Fruit fly (Drosophila melanogaster) whole organism, embryonic: Measurements from ENCODE around the gene Neurl4.

ENCODE experiments used
- Aef1 ChIP-seq: fragments of 200-800 bp; sonication (Bioruptor generic); IDR thresholded peaks from 3 replicates; pipeline ENCODE4 v1.3.6; 2022; ENCODE audit warnings: missing biosample characterization, missing genetic modification characterization
- BtbVII ChIP-seq: fragments of 200-800 bp; sonication (Bioruptor generic); optimal IDR thresholded peaks from 3 replicates; lab custom pipeline; 2017; ENCODE audit warnings: missing biosample characterization, mild to moderate bottlenecking, missing genetic modification characterization
- CG1024 ChIP-seq: fragments of 200-800 bp; sonication (Bioruptor generic); IDR thresholded peaks from 2 replicates; pipeline ENCODE4 v1.3.6; 2022; ENCODE audit warnings: missing biosample characterization, missing genetic modification characterization
- CG10462 ChIP-seq: fragments of 200-800 bp; sonication (Bioruptor generic); optimal IDR thresholded peaks from 2 replicates; lab custom pipeline; 2016; ENCODE audit warnings: missing biosample characterization, missing genetic modification characterization
- CG10543 ChIP-seq: fragments of 200-800 bp; sonication (Bioruptor generic); optimal IDR thresholded peaks from 3 replicates; lab custom pipeline; 2017; ENCODE audit warnings: missing biosample characterization, mild to moderate bottlenecking, missing genetic modification characterization, moderate library complexity
- CG13424 ChIP-seq: fragments of 200-800 bp; sonication (Bioruptor generic); optimal IDR thresholded peaks from 2 replicates; lab custom pipeline; 2019; ENCODE audit warnings: missing biosample characterization, mild to moderate bottlenecking, missing genetic modification characterization, moderate library complexity
- CG14050 ChIP-seq: fragments of 200-800 bp; sonication (Bioruptor generic); IDR thresholded peaks from 3 replicates; pipeline ENCODE4 v1.3.6; 2022; ENCODE audit warnings: missing biosample characterization, missing genetic modification characterization
- CG14860 ChIP-seq: fragments of 200-800 bp; sonication (Bioruptor generic); IDR thresholded peaks from 3 replicates; pipeline ENCODE4 v1.3.6; 2022; ENCODE audit warnings: missing biosample characterization, missing genetic modification characterization; ENCODE audit not compliant: partially characterized antibody
- CG15073 ChIP-seq: fragments of 200-800 bp; sonication (Bioruptor generic); optimal IDR thresholded peaks from 2 replicates; lab custom pipeline; 2016; ENCODE audit warnings: missing biosample characterization, missing genetic modification characterization
- CG18476 ChIP-seq: fragments of 200-800 bp; sonication (Bioruptor generic); optimal IDR thresholded peaks from 2 replicates; lab custom pipeline; 2016; ENCODE audit warnings: missing biosample characterization, mild to moderate bottlenecking, missing genetic modification characterization
- CG2116 ChIP-seq: fragments of 200-800 bp; sonication (Bioruptor generic); optimal IDR thresholded peaks from 3 replicates; lab custom pipeline; 2018; ENCODE audit warnings: missing biosample characterization, mild to moderate bottlenecking, missing genetic modification characterization
- CG2202 ChIP-seq: fragments of 200-800 bp; sonication (Bioruptor generic); optimal IDR thresholded peaks from 2 replicates; lab custom pipeline; 2018; ENCODE audit warnings: missing biosample characterization, mild to moderate bottlenecking, missing genetic modification characterization
- CG2712 ChIP-seq: fragments of 200-800 bp; optimal IDR thresholded peaks from 3 replicates; lab custom pipeline; 2019; ENCODE audit warnings: missing biosample characterization, mild to moderate bottlenecking, missing genetic modification characterization, moderate library complexity
- CG2889 ChIP-seq: fragments of 200-800 bp; sonication (Bioruptor generic); IDR thresholded peaks from 3 replicates; pipeline ENCODE4 v1.3.6; 2022; ENCODE audit warnings: missing biosample characterization, missing genetic modification characterization
- CG30403 ChIP-seq: fragments of 200-800 bp; sonication (Bioruptor generic); optimal IDR thresholded peaks from 3 replicates; lab custom pipeline; 2016; ENCODE audit warnings: missing biosample characterization, missing genetic modification characterization
- CG3163 ChIP-seq: fragments of 200-800 bp; sonication (Bioruptor generic); optimal IDR thresholded peaks from 3 replicates; lab custom pipeline; 2016; ENCODE audit warnings: missing biosample characterization, missing genetic modification characterization
- CG3281 ChIP-seq: fragments of 200-800 bp; sonication (Bioruptor generic); optimal IDR thresholded peaks from 3 replicates; lab custom pipeline; 2017; ENCODE audit warnings: missing biosample characterization, mild to moderate bottlenecking, missing genetic modification characterization
- CG3847 ChIP-seq: fragments of 200-800 bp; sonication (Bioruptor generic); IDR thresholded peaks from 2 replicates; pipeline ENCODE4 v1.3.6; 2022; ENCODE audit warnings: missing biosample characterization, missing genetic modification characterization
- CG9727 ChIP-seq: fragments of 200-800 bp; sonication (Bioruptor generic); optimal IDR thresholded peaks from 3 replicates; lab custom pipeline; 2017; ENCODE audit warnings: missing biosample characterization, mild to moderate bottlenecking, missing genetic modification characterization
- D19A ChIP-seq: fragments of 200-800 bp; optimal IDR thresholded peaks from 3 replicates; lab custom pipeline; 2019; ENCODE audit warnings: missing biosample characterization, mild to moderate bottlenecking, missing genetic modification characterization, moderate library complexity
- Drgx ChIP-seq: fragments of 200-800 bp; sonication (Bioruptor generic); IDR thresholded peaks from 2 replicates; pipeline ENCODE4 v1.3.6; 2022; ENCODE audit warnings: missing biosample characterization, missing genetic modification characterization
- HHEX ChIP-seq: fragments of 200-800 bp; sonication (Bioruptor generic); optimal IDR thresholded peaks from 3 replicates; lab custom pipeline; 2017; ENCODE audit warnings: missing biosample characterization, mild to moderate bottlenecking, missing genetic modification characterization, missing genetic modification reagents
- Hr3 ChIP-seq: fragments of 200-800 bp; sonication (Bioruptor generic); optimal IDR thresholded peaks from 3 replicates; lab custom pipeline; 2016; ENCODE audit warnings: missing biosample characterization, missing genetic modification characterization
- Hr51 ChIP-seq, 2 experiments: fragments of 200-800 bp; sonication (Bioruptor generic); optimal IDR thresholded peaks; 2 replicates in 1 of 2; 3 replicates in 1 of 2; lab custom pipeline; 2016 to 2018; ENCODE audit warnings: missing biosample characterization in 2 of 2, missing genetic modification characterization in 2 of 2, mild to moderate bottlenecking in 1 of 2, moderate library complexity in 1 of 2
- NK7.1 ChIP-seq: fragments of 200-800 bp; sonication (Bioruptor generic); optimal IDR thresholded peaks from 3 replicates; lab custom pipeline; 2016; ENCODE audit warnings: missing biosample characterization, missing genetic modification characterization
- Ptx1 ChIP-seq: fragments of 200-800 bp; sonication (Bioruptor generic); IDR thresholded peaks from 2 replicates; pipeline ENCODE4 v1.3.6; 2022; ENCODE audit warnings: missing biosample characterization, missing genetic modification characterization
- Rfx ChIP-seq: fragments of 200-800 bp; sonication (Bioruptor generic); IDR thresholded peaks from 2 replicates; pipeline ENCODE4 v1.3.6; 2022; ENCODE audit warnings: missing biosample characterization, missing genetic modification characterization
- Spps ChIP-seq: fragments of 200-800 bp; sonication (Bioruptor generic); optimal IDR thresholded peaks from 2 replicates; lab custom pipeline; 2018; ENCODE audit warnings: missing biosample characterization, mild to moderate bottlenecking, missing genetic modification characterization
- amos ChIP-seq: fragments of 200-800 bp; sonication (Bioruptor generic); IDR thresholded peaks from 2 replicates; pipeline ENCODE4 v1.3.6; 2022; ENCODE audit warnings: missing biosample characterization, missing genetic modification characterization; ENCODE audit not compliant: partially characterized antibody
- az2 ChIP-seq: fragments of 200-800 bp; sonication (Bioruptor generic); optimal IDR thresholded peaks from 3 replicates; lab custom pipeline; 2016; ENCODE audit warnings: missing biosample characterization, missing genetic modification characterization
- bowl ChIP-seq: fragments of 200-800 bp; sonication (Bioruptor generic); IDR thresholded peaks from 2 replicates; pipeline ENCODE4 v1.3.6; 2022; ENCODE audit warnings: missing biosample characterization, missing genetic modification characterization
- dati ChIP-seq: fragments of 200-800 bp; sonication (Bioruptor generic); IDR thresholded peaks from 2 replicates; pipeline ENCODE4 v1.3.6; 2022; ENCODE audit warnings: missing biosample characterization, missing genetic modification characterization
- disco-r ChIP-seq: fragments of 200-800 bp; sonication (Bioruptor generic); optimal IDR thresholded peaks from 2 replicates; lab custom pipeline; 2016; ENCODE audit warnings: missing biosample characterization, missing genetic modification characterization
- emc ChIP-seq: fragments of 200-800 bp; sonication (Bioruptor generic); optimal IDR thresholded peaks from 2 replicates; lab custom pipeline; 2016; ENCODE audit warnings: missing biosample characterization, missing genetic modification characterization
- ewg ChIP-seq: fragments of 200-800 bp; sonication (Bioruptor generic); optimal IDR thresholded peaks from 3 replicates; lab custom pipeline; 2017; ENCODE audit warnings: mild to moderate bottlenecking, missing biosample characterization, missing genetic modification reagents, missing genetic modification characterization
- fru ChIP-seq: fragments of >200 bp; optimal IDR thresholded peaks from 2 replicates; lab custom pipeline; 2017
- gsb-n ChIP-seq: fragments of 200-800 bp; sonication (Bioruptor generic); optimal IDR thresholded peaks from 3 replicates; lab custom pipeline; 2018; ENCODE audit warnings: missing biosample characterization, mild to moderate bottlenecking, missing genetic modification characterization
- gt ChIP-seq: fragments of 200-800 bp; sonication (Bioruptor generic); IDR thresholded peaks from 2 replicates; pipeline ENCODE4 v1.3.6; 2022; ENCODE audit warnings: missing biosample characterization, missing genetic modification characterization
- ken ChIP-seq: fragments of 200-800 bp; sonication (Bioruptor generic); IDR thresholded peaks from 3 replicates; pipeline ENCODE4 v1.3.6; 2022; ENCODE audit warnings: missing biosample characterization, missing genetic modification characterization
- mld ChIP-seq: fragments of 200-800 bp; sonication (Bioruptor generic); IDR thresholded peaks from 3 replicates; pipeline ENCODE4 v1.3.6; 2022; ENCODE audit warnings: missing biosample characterization, missing genetic modification characterization; ENCODE audit not compliant: partially characterized antibody
- nerfin-1 ChIP-seq: fragments of 200-800 bp; sonication (Bioruptor generic); optimal IDR thresholded peaks from 3 replicates; lab custom pipeline; 2019; ENCODE audit warnings: missing biosample characterization, mild to moderate bottlenecking, missing genetic modification characterization, moderate library complexity
- nerfin-2 ChIP-seq: fragments of 200-800 bp; sonication (Bioruptor generic); IDR thresholded peaks from 2 replicates; pipeline ENCODE4 v1.3.6; 2022; ENCODE audit warnings: missing biosample characterization, missing genetic modification characterization; ENCODE audit not compliant: partially characterized antibody
- repo ChIP-seq: fragments of 200-800 bp; sonication (Bioruptor generic); optimal IDR thresholded peaks from 2 replicates; lab custom pipeline; 2016; ENCODE audit warnings: missing biosample characterization, missing genetic modification characterization
- ro ChIP-seq: fragments of 200-800 bp; sonication (Bioruptor generic); IDR thresholded peaks from 2 replicates; pipeline ENCODE4 v1.3.6; 2022; ENCODE audit warnings: missing biosample characterization, missing genetic modification characterization
- sd ChIP-seq: fragments of 200-800 bp; sonication (Bioruptor generic); optimal IDR thresholded peaks from 3 replicates; lab custom pipeline; 2018; ENCODE audit warnings: missing biosample characterization, mild to moderate bottlenecking, missing genetic modification characterization, moderate library complexity
- sens-2 ChIP-seq: fragments of 200-800 bp; sonication (Bioruptor generic); IDR thresholded peaks from 2 replicates; pipeline ENCODE4 v1.3.6; 2022; ENCODE audit warnings: missing biosample characterization, missing genetic modification characterization
- sima ChIP-seq: fragments of 200-800 bp; sonication (Bioruptor generic); optimal IDR thresholded peaks from 2 replicates; lab custom pipeline; 2016; ENCODE audit warnings: missing biosample characterization, missing genetic modification characterization
- sob ChIP-seq: fragments of 200-800 bp; sonication (Bioruptor generic); IDR thresholded peaks from 2 replicates; pipeline ENCODE4 v1.3.6; 2022; ENCODE audit warnings: missing biosample characterization, missing genetic modification characterization
- vvl ChIP-seq: fragments of 200-800 bp; sonication (Bioruptor generic); IDR thresholded peaks from 2 replicates; pipeline ENCODE4 v1.3.6; 2022; ENCODE audit warnings: missing biosample characterization, missing genetic modification characterization

The Neurl4 gene

DNA sequence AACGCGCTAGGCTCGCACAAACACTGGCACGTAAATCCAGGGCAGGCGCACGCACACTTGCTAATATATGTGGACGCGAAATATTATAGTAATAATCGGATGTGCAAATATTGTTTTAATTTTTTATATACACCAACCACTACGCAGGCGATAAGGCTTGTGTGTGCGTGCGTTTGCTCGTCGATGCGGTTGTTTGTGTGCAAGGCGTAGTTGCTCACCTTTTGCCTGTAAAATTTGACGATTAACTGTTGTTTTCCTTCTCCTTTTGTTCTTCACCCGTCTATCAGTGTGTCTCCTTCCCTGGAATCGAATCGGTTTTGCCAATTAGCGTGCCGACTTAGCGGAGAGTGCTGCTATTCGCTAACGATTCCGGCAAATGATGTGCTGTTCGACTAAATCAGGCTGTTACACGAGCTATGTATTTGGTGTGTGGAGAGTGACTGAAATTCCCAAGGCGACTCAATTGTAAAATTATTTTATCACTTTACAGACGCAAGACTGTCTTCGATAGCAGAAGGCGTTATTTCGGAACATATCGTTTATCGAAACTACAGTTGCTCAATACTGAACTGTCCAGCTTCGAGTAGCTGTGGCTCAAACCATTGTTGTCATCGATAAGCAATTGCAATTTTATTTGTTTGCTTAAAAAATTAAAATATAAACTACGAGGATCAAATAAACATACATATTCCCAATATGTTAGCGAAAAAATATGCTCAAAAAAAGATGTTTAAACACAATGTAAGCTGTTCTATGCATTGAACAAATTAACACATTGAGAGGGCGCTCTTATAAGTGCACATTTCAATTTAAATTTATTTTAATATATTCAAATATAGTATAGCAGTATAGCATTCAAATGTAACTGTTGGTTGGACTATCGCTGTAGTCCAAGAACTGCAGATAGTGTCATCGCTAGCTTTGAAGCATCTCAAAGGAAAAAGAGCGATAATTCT, 18.2 kb downstream of the Neurl4 start, which contains the start of the genes CG6650 and endos (continued):
- TF ChIP-seq ewg (GFP tag; lab: Kevin White, UChicago) (no peak), CG14860 (peak; percentile 82), gsb-n (peak; percentile 22), Drgx (GFP tag; lab: Robert Waterston, UW) (no peak; the same call in 1 of the 2 replicates), CG10462 (GFP tag; lab: Kevin White, UChicago) (no peak), CG10543 (GFP tag; lab: Kevin White, UChicago) (peak; percentile 84), Spps (tag; lab: Kevin White, UChicago) (no peak), CG3847 (GFP tag; lab: Robert Waterston, UW) (peak; percentile 38), fru (lab: Kevin White, UChicago) (no peak), Ptx1 (GFP tag; lab: Robert Waterston, UW) (0 out of 2 replicates have a peak, but pooled peaks have one; percentile 36), sens-2 (GFP tag; lab: Robert Waterston, UW) (no peak), CG15073 (GFP tag; lab: Kevin White, UChicago) (no peak), emc (GFP tag; lab: Kevin White, UChicago) (no peak), Hr3 (GFP tag; lab: Kevin White, UChicago) (peak; percentile 8), CG9727 (GFP tag; lab: Kevin White, UChicago) (peak; percentile 43), CG3163 (GFP tag; lab: Kevin White, UChicago) (no peak), ro (GFP tag; lab: Robert Waterston, UW) (no peak), az2 (GFP tag; lab: Kevin White, UChicago) (peak; percentile 14), repo (GFP tag; lab: Kevin White, UChicago) (no peak), CG2202 (tag; lab: Kevin White, UChicago) (no peak), sd (tag; lab: Kevin White, UChicago) (no peak), CG30403 (GFP tag; lab: Kevin White, UChicago) (peak; percentile 39), disco-r (GFP tag; lab: Kevin White, UChicago) (no peak), sima (no peak), BtbVII (GFP tag; lab: Kevin White, UChicago) (no peak), CG3281 (peak; percentile 47), CG2889 (GFP tag; lab: Robert Waterston, UW) (no peak), gt (GFP tag; lab: Robert Waterston, UW) (no peak), CG13424 (tag; lab: Kevin White, UChicago) (peak; percentile 40), ken (GFP tag; lab: Robert Waterston, UW) (no peak), NK7.1 (GFP tag; lab: Kevin White, UChicago) (no peak), dati (GFP tag; lab: Robert Waterston, UW) (no peak), CG1024 (GFP tag; lab: Robert Waterston, UW) (no peak), vvl (GFP tag; lab: Robert Waterston, UW) (peak; percentile 54), HHEX (GFP tag; lab: Kevin White, UChicago) (no peak), D19A (tag; lab: Kevin White, UChicago) (peak; percentile 27), nerfin-2 (peak; percentile 75), amos (GFP tag; lab: Robert Waterston, UW) (peak; percentile 64), Aef1 (GFP tag; lab: Robert Waterston, UW) (0 out of 3 replicates have a peak, but pooled peaks have one; percentile 18), Hr51 (GFP tag; optimal IDR thresholded peaks at IDR 0.05; lab: Kevin White, UChicago) (peak in 1 of 2 experiments; percentile 17), Rfx (GFP tag; lab: Robert Waterston, UW) (peak; percentile 47), CG2712 (peak; percentile 54), mld (GFP tag; lab: Robert Waterston, UW) (peak; percentile 37; the same call in 1 of the 3 replicates), CG18476 (GFP tag; lab: Kevin White, UChicago) (peak; percentile 50), sob (GFP tag; lab: Robert Waterston, UW) (0 out of 2 replicates have a peak, but pooled peaks have one; percentile 23), CG2116 (GFP tag; lab: Kevin White, UChicago) (peak; percentile 96), bowl (GFP tag; lab: Robert Waterston, UW) (no peak), nerfin-1 (tag; lab: Kevin White, UChicago) (peak; percentile 41), CG14050 (GFP tag; lab: Robert Waterston, UW) (no peak)
